Worm (Caenorhabditis elegans): Measurements from ENCODE around the gene E03H12.5.

The E03H12.5 gene

ce11 chrIV:4977176-4977693, at the start of gene E03H12.5:
E03H12.5 (plus strand) TSS chrIV:4977226.
- TF ChIP-seq daf-16 (GFP tag; optimal IDR thresholded peaks at IDR 0.05) (no peak), daf-16 (tag; optimal IDR thresholded peaks at IDR 0.05) (no peak), mxl-2 (GFP tag; conservative IDR thresholded peaks at IDR 0.05) (0 out of 2 replicates have a peak, but pooled peaks have one; percentile 8), saeg-2 (GFP tag; IDR thresholded peaks at IDR 0.05) (no peak), T26A8.4 (GFP tag; IDR thresholded peaks at IDR 0.05) (no peak), set-16 (GFP tag; IDR thresholded peaks at IDR 0.05) (peak; percentile 91; the same call in 1 of the 2 replicates), unc-39 (tag; optimal IDR thresholded peaks at IDR 0.05) (no peak), mdl-1 (tag; optimal IDR thresholded peaks at IDR 0.05) (no peak)

ce11 chrIV:4930045-4930444, 47.0 kb upstream of the E03H12.5 start, which contains the start of gene Y9C9A.8:
Y9C9A.8 (plus strand) TSS chrIV:4930345.
- TF ChIP-seq set-16 (GFP tag; IDR thresholded peaks at IDR 0.05) (no peak), daf-16 (GFP tag; optimal IDR thresholded peaks at IDR 0.05) (no peak), daf-16 (tag; optimal IDR thresholded peaks at IDR 0.05) (peak; percentile 30)

DNA sequence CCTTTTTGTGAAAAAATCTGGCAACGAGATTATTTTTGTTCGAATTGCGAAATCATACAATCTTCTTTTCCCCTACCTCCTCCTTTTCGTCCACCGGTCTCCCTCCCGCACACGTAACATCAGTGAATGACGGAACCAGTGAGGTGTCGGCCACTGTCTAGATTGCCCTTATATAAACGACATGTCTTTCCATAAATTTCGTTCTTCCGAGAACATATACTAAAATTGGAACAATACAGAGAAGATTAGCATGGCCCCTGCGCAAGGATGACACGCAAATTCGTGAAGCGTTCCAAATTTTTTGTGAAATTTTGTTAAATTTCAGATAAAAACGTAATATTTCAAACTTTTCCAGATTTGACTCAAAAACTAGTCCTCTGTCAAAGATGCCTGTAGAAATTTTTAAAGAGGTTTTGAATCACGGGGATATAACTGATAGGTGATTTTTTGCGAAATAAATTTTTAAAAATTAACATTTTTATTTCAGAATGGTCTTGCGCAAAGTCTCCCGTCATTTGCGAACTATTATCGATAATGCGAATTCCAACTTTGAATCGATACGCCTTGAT, 46.2 kb upstream of the E03H12.5 start:
- TF ChIP-seq dve-1 (tag; optimal IDR thresholded peaks at IDR 0.05; ENCODE audit: insufficient read depth), result peak; percentile 42
- TF ChIP-seq pha-4 (GFP tag; IDR thresholded peaks at IDR 0.05), result peak; percentile 51; the same call in 1 of the 2 replicates
- no peak for TF ChIP-seq pha-4 (tag; optimal IDR thresholded peaks at IDR 0.05)
- TF ChIP-seq hif-1 (tag; optimal IDR thresholded peaks at IDR 0.05), result no peak
- TF ChIP-seq ztf-7 (tag; optimal IDR thresholded peaks at IDR 0.05), result peak; percentile 41
- TF ChIP-seq egl-27 (tag; optimal IDR thresholded peaks at IDR 0.05), result no peak
- TF ChIP-seq ceh-44 (GFP tag; IDR thresholded peaks at IDR 0.05), result peak; percentile 9; the same call in 1 of the 2 replicates
- peak; percentile 74; the same call in 1 of the 2 replicates for TF ChIP-seq Y48G9A.11 (GFP tag; IDR thresholded peaks at IDR 0.05)
- TF ChIP-seq F49E8.2 (tag; optimal IDR thresholded peaks at IDR 0.05; ENCODE audit: borderline replicate concordance), result peak; percentile 79
- TF ChIP-seq mdt-29 (GFP tag; IDR thresholded peaks at IDR 0.05), result peak; percentile 77
- no peak for TF ChIP-seq daf-12 (tag; optimal IDR thresholded peaks at IDR 0.05)
- no peak for TF ChIP-seq duxl-1 (tag; optimal IDR thresholded peaks at IDR 0.05; ENCODE audit: poor library complexity)
- no peak for TF ChIP-seq lin-29 (GFP tag; IDR thresholded peaks at IDR 0.05)
- TF ChIP-seq F26F4.8 (GFP tag; conservative IDR thresholded peaks at IDR 0.05), result peak; percentile 89
- no peak for TF ChIP-seq hmg-1.1 (GFP tag; IDR thresholded peaks at IDR 0.05)
- no peak for TF ChIP-seq nhr-42 (GFP tag; IDR thresholded peaks at IDR 0.05)
- TF ChIP-seq daf-19 (GFP tag; conservative IDR thresholded peaks at IDR 0.05), result 0 out of 2 replicates have a peak, but pooled peaks have one; percentile 29
- TF ChIP-seq aly-2 (tag; optimal IDR thresholded peaks at IDR 0.05), result no peak
- peak; percentile 57 for TF ChIP-seq spr-1 (tag; optimal IDR thresholded peaks at IDR 0.05)
- no peak for TF ChIP-seq T20F7.1 (GFP tag; optimal IDR thresholded peaks at IDR 0.05)
- no peak for TF ChIP-seq nhr-28 (tag; optimal IDR thresholded peaks at IDR 0.05)
- TF ChIP-seq ZK337.2 (GFP tag; IDR thresholded peaks at IDR 0.05), result 0 out of 2 replicates have a peak, but pooled peaks have one; percentile 59
- no peak for TF ChIP-seq nhr-11 (tag; optimal IDR thresholded peaks at IDR 0.05)
- TF ChIP-seq unc-130 (GFP tag; optimal IDR thresholded peaks at IDR 0.05), result no peak
- TF ChIP-seq zip-11 (GFP tag; IDR thresholded peaks at IDR 0.05), result no peak
- peak; percentile 61 for TF ChIP-seq aha-1 (tag)
- peak; percentile 60 for TF ChIP-seq nhr-102 (tag; optimal IDR thresholded peaks at IDR 0.05)
- TF ChIP-seq snpc-4 (tag; optimal IDR thresholded peaks at IDR 0.05), result peak; percentile 82
- peak; percentile 98 for TF ChIP-seq snpc-1.2 (GFP tag; IDR thresholded peaks at IDR 0.05)
- peak in 1 of 2 experiments; percentile 56 for TF ChIP-seq daf-16 (GFP tag; optimal IDR thresholded peaks at IDR 0.05)
- peak; percentile 48 for TF ChIP-seq daf-16 (tag; optimal IDR thresholded peaks at IDR 0.05)
- TF ChIP-seq madf-5 (GFP tag; IDR thresholded peaks at IDR 0.05), result peak; percentile 37 to 50; a peak in 1 of 4 replicates
- TF ChIP-seq hlh-11 (tag; optimal IDR thresholded peaks at IDR 0.05), result no peak
- TF ChIP-seq lin-13 (GFP tag; optimal IDR thresholded peaks at IDR 0.05), result no peak
- TF ChIP-seq sdz-12 (GFP tag; optimal IDR thresholded peaks at IDR 0.05), result no peak
- peak; percentile 25 for TF ChIP-seq hlh-30 (tag; optimal IDR thresholded peaks at IDR 0.05; ENCODE audit: insufficient read depth)
- TF ChIP-seq mes-2 (tag; optimal IDR thresholded peaks at IDR 0.05; ENCODE audit: poor library complexity, severe bottlenecking), result no peak
- no peak for TF ChIP-seq attf-4 (tag; optimal IDR thresholded peaks at IDR 0.05)
